Fruit fly (Drosophila melanogaster): ENCODE measurements around the gene CG7518.

- TF ChIP-seq fd59A (GFP tag; optimal IDR thresholded peaks at IDR 0.05), result no peak
- TF ChIP-seq esn (GFP tag; optimal IDR thresholded peaks at IDR 0.05), result no peak
- no peak for TF ChIP-seq CG11294 (GFP tag; IDR thresholded peaks at IDR 0.05)
- no peak for TF ChIP-seq CG34406 (GFP tag; optimal IDR thresholded peaks at IDR 0.05)
- no peak for TF ChIP-seq CG16779 (tag; optimal IDR thresholded peaks at IDR 0.05)
- no peak for TF ChIP-seq OdsH (GFP tag; optimal IDR thresholded peaks at IDR 0.05)
- TF ChIP-seq Met (GFP tag; optimal IDR thresholded peaks at IDR 0.05), result no peak
- TF ChIP-seq lz (GFP tag; optimal IDR thresholded peaks at IDR 0.05), result no peak
- TF ChIP-seq Blimp-1 (GFP tag; optimal IDR thresholded peaks at IDR 0.05), result no peak
- no peak for TF ChIP-seq vri (GFP tag; optimal IDR thresholded peaks at IDR 0.05)
- no peak for TF ChIP-seq pdm3 (GFP tag; optimal IDR thresholded peaks at IDR 0.05)
Measured at dm6 chr3R:13041750-13042149, 43.9 kb downstream of the CG7518 start, which contains the start of gene CG11670.
